Fruit fly (Drosophila melanogaster) whole organism, embryonic: ENCODE measurements around the gene Actbeta.

ENCODE experiments used
- Blimp-1 ChIP-seq: fragments of 200-800 bp; sonication (Bioruptor generic); optimal IDR thresholded peaks from 3 replicates; lab custom pipeline; 2018; ENCODE audit warnings: missing biosample characterization, missing genetic modification characterization, mild to moderate bottlenecking, moderate library complexity, missing genetic modification reagents
- CG16863 ChIP-seq: fragments of 200-800 bp; sonication (Bioruptor generic); optimal IDR thresholded peaks from 3 replicates; lab custom pipeline; 2016; ENCODE audit warnings: missing biosample characterization, missing genetic modification characterization
- CG17802 ChIP-seq: fragments of 200-800 bp; sonication (Bioruptor generic); optimal IDR thresholded peaks from 2 replicates; lab custom pipeline; 2018; ENCODE audit warnings: missing biosample characterization, mild to moderate bottlenecking, missing genetic modification characterization, moderate library complexity
- CG3163 ChIP-seq: fragments of 200-800 bp; sonication (Bioruptor generic); optimal IDR thresholded peaks from 3 replicates; lab custom pipeline; 2016; ENCODE audit warnings: missing biosample characterization, missing genetic modification characterization
- CG6813 ChIP-seq: fragments of 200-800 bp; sonication (Bioruptor generic); optimal IDR thresholded peaks from 2 replicates; lab custom pipeline; 2017; ENCODE audit warnings: missing biosample characterization, missing genetic modification characterization, mild to moderate bottlenecking, moderate library complexity, missing genetic modification reagents
- Hey ChIP-seq: fragments of 200-800 bp; sonication (Bioruptor generic); optimal IDR thresholded peaks from 3 replicates; lab custom pipeline; 2018; ENCODE audit warnings: missing biosample characterization, mild to moderate bottlenecking, missing genetic modification characterization
- ab ChIP-seq: fragments of 200-800 bp; sonication (Bioruptor generic); optimal IDR thresholded peaks from 2 replicates; lab custom pipeline; 2016; ENCODE audit warnings: missing biosample characterization, missing genetic modification characterization
- ash1 ChIP-seq: fragments of 200-800 bp; sonication (Bioruptor generic); optimal IDR thresholded peaks from 2 replicates; lab custom pipeline; 2018; ENCODE audit warnings: missing biosample characterization, mild to moderate bottlenecking, missing genetic modification characterization
- crol ChIP-seq: fragments of 200-800 bp; sonication (Bioruptor generic); IDR thresholded peaks from 2 replicates; pipeline ENCODE4 v1.3.6; 2022; ENCODE audit warnings: missing biosample characterization, missing genetic modification characterization
- fru ChIP-seq: fragments of >200 bp; optimal IDR thresholded peaks from 2 replicates; lab custom pipeline; 2017
- ftz-f1 ChIP-seq: fragments of 200-800 bp; sonication (Bioruptor generic); optimal IDR thresholded peaks from 2 replicates; lab custom pipeline; 2016; ENCODE audit warnings: missing biosample characterization, missing genetic modification characterization
- lilli ChIP-seq: fragments of 200-800 bp; sonication (Bioruptor generic); optimal IDR thresholded peaks from 3 replicates; lab custom pipeline; 2016; ENCODE audit warnings: missing biosample characterization, missing genetic modification characterization
- slou ChIP-seq: fragments of 200-800 bp; sonication (Bioruptor generic); optimal IDR thresholded peaks from 3 replicates; lab custom pipeline; 2016; ENCODE audit warnings: missing biosample characterization, missing genetic modification characterization
- usp ChIP-seq: fragments of >200 bp; optimal IDR thresholded peaks from 2 replicates; lab custom pipeline; 2017; ENCODE audit warnings: missing biosample characterization, missing genetic modification characterization

DNA sequence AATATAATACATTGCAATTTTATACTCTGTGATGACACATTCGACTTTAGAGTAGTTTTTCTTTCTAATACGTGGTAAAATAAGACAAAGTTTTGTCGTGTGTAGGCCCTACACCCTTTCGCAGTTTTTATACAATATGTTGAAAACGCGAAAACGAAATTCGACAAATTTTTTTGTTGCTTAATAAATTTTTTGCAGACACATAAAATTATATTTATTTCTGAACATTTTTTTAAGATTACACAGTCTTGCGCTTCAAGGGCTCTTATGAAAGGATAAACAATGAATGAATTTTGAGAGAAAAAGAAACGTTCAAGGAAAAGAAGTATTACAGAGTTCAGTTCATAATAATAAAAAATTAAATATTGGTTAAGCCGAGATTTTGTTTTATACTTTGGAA, 37.3 kb upstream of the Actbeta start:
- no peak for TF ChIP-seq CG6813 (GFP tag; lab: Kevin White, UChicago)
- TF ChIP-seq crol (GFP tag; lab: Robert Waterston, UW): no peak
- no peak for TF ChIP-seq ftz-f1 (GFP tag; lab: Kevin White, UChicago)
- TF ChIP-seq CG17802 (tag; lab: Kevin White, UChicago): no peak
- no peak for TF ChIP-seq fru
- no peak for TF ChIP-seq slou
- TF ChIP-seq ash1: no peak
- TF ChIP-seq ab: no peak
- TF ChIP-seq usp (GFP tag; lab: Kevin White, UChicago): no peak
- TF ChIP-seq Hey (tag; lab: Kevin White, UChicago): no peak
- no peak for TF ChIP-seq CG3163 (GFP tag; lab: Kevin White, UChicago)
- no peak for TF ChIP-seq CG16863 (GFP tag; lab: Kevin White, UChicago)
- TF ChIP-seq lilli (GFP tag; lab: Kevin White, UChicago): no peak
- no peak for TF ChIP-seq Blimp-1 (GFP tag; lab: Kevin White, UChicago)
